Fruit fly (Drosophila melanogaster): ENCODE measurements around the gene CycT.
A peak's percentile ranks its signal among the peaks of the same experiment; 100 is the strongest.

CycT gene

DNA sequence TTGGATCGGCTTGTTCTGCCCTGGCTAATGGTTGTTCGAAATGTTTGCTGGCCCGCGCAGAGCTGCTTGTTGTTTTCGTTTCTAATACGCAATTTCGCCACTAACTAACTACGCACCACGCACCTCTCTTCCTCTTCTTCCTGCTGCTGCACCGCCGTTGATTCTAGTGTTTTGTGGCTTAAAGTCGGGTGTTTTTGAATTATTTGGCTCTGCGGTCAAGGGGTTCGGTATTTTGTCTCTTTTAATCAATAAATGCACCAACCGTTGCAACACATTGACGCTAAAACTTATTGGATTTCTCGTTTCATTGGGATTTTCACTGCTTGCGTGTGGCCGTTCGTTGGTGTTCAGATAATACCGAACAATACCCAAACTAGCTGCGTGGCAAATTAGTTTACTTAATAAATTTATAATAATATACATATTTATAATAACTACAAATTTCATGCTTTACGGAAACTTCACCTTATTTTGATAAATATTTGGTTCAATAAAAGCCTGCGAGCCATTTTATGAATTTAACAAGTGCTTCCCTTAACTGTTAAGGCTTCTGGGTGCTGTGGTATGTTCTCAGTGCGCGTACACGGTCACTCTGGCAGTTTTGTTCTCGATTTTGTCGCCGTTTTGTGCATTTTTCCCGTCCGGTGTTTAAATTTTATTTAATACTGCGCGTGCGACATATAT, 27.9 kb downstream of the CycT start, which contains the start of the genes Edc3 and Nedd4 (continued):
- TF ChIP-seq CG13287 (GFP tag; IDR thresholded peaks at IDR 0.05; ENCODE audit: partially characterized antibody), result no peak
- no peak for TF ChIP-seq fu2 (GFP tag; optimal IDR thresholded peaks at IDR 0.05)
- no peak for TF ChIP-seq CG2120 (GFP tag; optimal IDR thresholded peaks at IDR 0.05)
- TF ChIP-seq dati (GFP tag; IDR thresholded peaks at IDR 0.05), result no peak
- TF ChIP-seq Side (GFP tag; optimal IDR thresholded peaks at IDR 0.05), result no peak
- no peak for TF ChIP-seq CG4854 (GFP tag; optimal IDR thresholded peaks at IDR 0.05)
- peak; percentile 93 for TF ChIP-seq CG13624 (GFP tag; optimal IDR thresholded peaks at IDR 0.05)
- TF ChIP-seq maf-S (GFP tag; optimal IDR thresholded peaks at IDR 0.05), result no peak
- peak in 1 of 2 experiments; percentile 13 for TF ChIP-seq crp (GFP tag; optimal IDR thresholded peaks at IDR 0.05)
- no peak for TF ChIP-seq Drgx (GFP tag; IDR thresholded peaks at IDR 0.05)
- no peak for TF ChIP-seq lmd (GFP tag; IDR thresholded peaks at IDR 0.05)
- TF ChIP-seq Hey (tag; optimal IDR thresholded peaks at IDR 0.05), result no peak
- no peak for TF ChIP-seq wor (GFP tag; IDR thresholded peaks at IDR 0.05)
- TF ChIP-seq danr (GFP tag; IDR thresholded peaks at IDR 0.05), result no peak
- TF ChIP-seq bcd (GFP tag; optimal IDR thresholded peaks at IDR 0.05), result no peak
- no peak for TF ChIP-seq Bteb2 (GFP tag; optimal IDR thresholded peaks at IDR 0.05)
- no peak for TF ChIP-seq wdn (GFP tag; IDR thresholded peaks at IDR 0.05)
- TF ChIP-seq Rx (GFP tag; IDR thresholded peaks at IDR 0.05), result no peak
- TF ChIP-seq grn (GFP tag; optimal IDR thresholded peaks at IDR 0.05), result no peak
- TF ChIP-seq D19A (tag; optimal IDR thresholded peaks at IDR 0.05), result peak; percentile 41
- no peak for TF ChIP-seq salm (tag; optimal IDR thresholded peaks at IDR 0.05)
- no peak for TF ChIP-seq cas (GFP tag; IDR thresholded peaks at IDR 0.05)
- TF ChIP-seq slbo (GFP tag; IDR thresholded peaks at IDR 0.05), result no peak
- TF ChIP-seq kah (GFP tag; optimal IDR thresholded peaks at IDR 0.05), result no peak
- TF ChIP-seq CG3163 (GFP tag; optimal IDR thresholded peaks at IDR 0.05), result no peak
- TF ChIP-seq Hr39 (optimal IDR thresholded peaks at IDR 0.05), result no peak
- TF ChIP-seq pita (GFP tag; optimal IDR thresholded peaks at IDR 0.05), result no peak
- TF ChIP-seq CG16815 (GFP tag; optimal IDR thresholded peaks at IDR 0.05), result no peak
- peak; percentile 63 for TF ChIP-seq CG12659 (GFP tag; optimal IDR thresholded peaks at IDR 0.05)
- peak; percentile 19 for TF ChIP-seq Dp (GFP tag; optimal IDR thresholded peaks at IDR 0.05)
- 0 out of 4 replicates have a peak, but pooled peaks have one; percentile 65 for TF ChIP-seq chinmo (GFP tag; IDR thresholded peaks at IDR 0.05; ENCODE audit: partially characterized antibody)
- TF ChIP-seq so (GFP tag; IDR thresholded peaks at IDR 0.05), result no peak
- TF ChIP-seq CG4617 (GFP tag; optimal IDR thresholded peaks at IDR 0.05; ENCODE audit: borderline replicate concordance), result peak; percentile 71
- TF ChIP-seq HmgZ (tag; optimal IDR thresholded peaks at IDR 0.05), result no peak
- no peak for TF ChIP-seq Nf-YA (GFP tag; IDR thresholded peaks at IDR 0.05)
- no peak for TF ChIP-seq NFAT (GFP tag; IDR thresholded peaks at IDR 0.05)
- TF ChIP-seq B-H2 (GFP tag; optimal IDR thresholded peaks at IDR 0.05), result no peak
- no peak for TF ChIP-seq lilli (GFP tag; optimal IDR thresholded peaks at IDR 0.05)
- TF ChIP-seq CG13775 (GFP tag; optimal IDR thresholded peaks at IDR 0.05), result peak; percentile 39
- peak in 1 of 2 experiments; percentile 9 for TF ChIP-seq dpn (GFP tag; optimal IDR thresholded peaks at IDR 0.05)
- TF ChIP-seq dysf (GFP tag; IDR thresholded peaks at IDR 0.05), result no peak
- no peak for TF ChIP-seq da (GFP tag; optimal IDR thresholded peaks at IDR 0.05)
- peak; percentile 16 for TF ChIP-seq CG2202 (tag; optimal IDR thresholded peaks at IDR 0.05)
- TF ChIP-seq CG10979 (tag; optimal IDR thresholded peaks at IDR 0.05), result no peak
- no peak for TF ChIP-seq CG7987 (GFP tag; optimal IDR thresholded peaks at IDR 0.05)
- peak; percentile 55 for TF ChIP-seq CG15514 (GFP tag; optimal IDR thresholded peaks at IDR 0.05)
- peak; percentile 48 for TF ChIP-seq odd (GFP tag; optimal IDR thresholded peaks at IDR 0.05)
- no peak for TF ChIP-seq h (optimal IDR thresholded peaks at IDR 0.05)
- TF ChIP-seq CG12071 (GFP tag; optimal IDR thresholded peaks at IDR 0.05), result no peak
- TF ChIP-seq gsb (GFP tag; IDR thresholded peaks at IDR 0.05), result no peak
- TF ChIP-seq CG11247 (GFP tag; IDR thresholded peaks at IDR 0.05), result no peak
- peak; percentile 13 for TF ChIP-seq zen (tag; optimal IDR thresholded peaks at IDR 0.05)
